Worm (Caenorhabditis elegans) whole organism, L4 larva: ENCODE results near the gene gmeb-2.

ENCODE experiments used
- attf-4 ChIP-seq: sonication (generic microtip); optimal IDR thresholded peaks from 3 replicates; lab custom pipeline; 2017; ENCODE audit warnings: missing biosample characterization, missing genetic modification characterization
- ctbp-1 ChIP-seq: fragments of 200-800 bp; sonication (Bioruptor generic); IDR thresholded peaks from 2 replicates; pipeline ENCODE4 v1.3.6; 2022; ENCODE audit warnings: missing genetic modification reagents, missing genetic modification characterization, missing compliant biosample characterization
- dmd-9 ChIP-seq: fragments of 200-800 bp; sonication (Bioruptor generic); IDR thresholded peaks from 2 replicates; pipeline ENCODE4 v1.3.6; 2022; ENCODE audit warnings: missing genetic modification reagents, missing genetic modification characterization, missing compliant biosample characterization
- dpl-1 ChIP-seq: fragments of 150-350 bp; optimal IDR thresholded peaks from 2 replicates; lab custom pipeline; 2014; ENCODE audit warnings: missing biosample characterization, missing genetic modification reagents, missing genetic modification characterization
- fos-1 ChIP-seq: fragments of 150-350 bp; optimal IDR thresholded peaks from 2 replicates; lab custom pipeline; 2014; ENCODE audit warnings: missing biosample characterization, missing genetic modification characterization
- lin-15B ChIP-seq: fragments of 150-350 bp; sonication (generic microtip); optimal IDR thresholded peaks from 3 replicates; lab custom pipeline; 2014; ENCODE audit warnings: missing biosample characterization, missing genetic modification characterization
- nhr-11 ChIP-seq: fragments of 150-350 bp; optimal IDR thresholded peaks from 2 replicates; lab custom pipeline; 2014; ENCODE audit warnings: missing biosample characterization, missing genetic modification characterization
- nhr-28 ChIP-seq: fragments of 150-350 bp; optimal IDR thresholded peaks from 2 replicates; lab custom pipeline; 2014; ENCODE audit warnings: missing biosample characterization, missing genetic modification characterization
- nhr-77 ChIP-seq: fragments of 150-350 bp; optimal IDR thresholded peaks from 2 replicates; lab custom pipeline; 2014; ENCODE audit warnings: missing biosample characterization, missing genetic modification characterization
- unc-62 ChIP-seq, 3 experiments: fragments of 150-350 bp in 1 of 3; sonication (generic microtip); optimal IDR thresholded peaks in 2 of 3; peaks in 1 of 3; 1 replicate in 1 of 3; 2 replicates in 2 of 3; lab custom pipeline; 2014 to 2017; ENCODE audit warnings: missing biosample characterization in 3 of 3, missing genetic modification characterization in 3 of 3, missing genetic modification reagents in 3 of 3, missing genotype in 1 of 3

- TF ChIP-seq dmd-9 (GFP tag; lab: Robert Waterston, UW) (no peak), nhr-77 (no peak), fos-1 (no peak), nhr-28 (tag; lab: Kevin White, UChicago) (no peak), dpl-1 (GFP tag; lab: Kevin White, UChicago) (no peak), lin-15B (no peak), unc-62 (GFP tag; optimal IDR thresholded peaks at IDR 0.05 in 1 of 2; lab: Kevin White, UChicago) (no peak), unc-62 (tag; optimal IDR thresholded peaks at IDR 0.05; lab: Kevin White, UChicago) (no peak), ctbp-1 (GFP tag; lab: Robert Waterston, UW) (no peak), nhr-11 (tag; lab: Kevin White, UChicago) (no peak), attf-4 (tag; lab: Kevin White, UChicago) (no peak)
Measured at ce11 chrX:15878785-15879184, at the start of gene gmeb-2.
